Fruit fly (Drosophila melanogaster): ENCODE data around the gene CG42300.

The CG42300 gene

dm6 chrX:15574384-15574783, 18.5 kb upstream of the CG42300 start, which contains the start of gene CG9213:
CG9213 (minus strand) TSS chrX:15574535.
- TF ChIP-seq CG12219 (GFP tag; optimal IDR thresholded peaks at IDR 0.05) (no peak), CG9876 (GFP tag; optimal IDR thresholded peaks at IDR 0.05) (peak; percentile 12), tna (GFP tag; IDR thresholded peaks at IDR 0.05; ENCODE audit: partially characterized antibody) (peak; percentile 62), CG13287 (GFP tag; IDR thresholded peaks at IDR 0.05; ENCODE audit: partially characterized antibody) (peak; percentile 87), CG9932 (GFP tag; IDR thresholded peaks at IDR 0.05) (peak; percentile 44; the same call in 1 of the 2 replicates), CG15269 (tag; optimal IDR thresholded peaks at IDR 0.05) (no peak), CG3065 (GFP tag; optimal IDR thresholded peaks at IDR 0.05) (no peak), vvl (GFP tag; IDR thresholded peaks at IDR 0.05) (0 out of 2 replicates have a peak, but pooled peaks have one; percentile 13), amos (GFP tag; IDR thresholded peaks at IDR 0.05; ENCODE audit: partially characterized antibody) (peak; percentile 84), CG6791 (GFP tag; IDR thresholded peaks at IDR 0.05; ENCODE audit: partially characterized antibody) (peak; percentile 84), CG10267 (tag; optimal IDR thresholded peaks at IDR 0.05) (peak; percentile 17), pita (GFP tag; optimal IDR thresholded peaks at IDR 0.05) (no peak), Sry-δ (GFP tag; optimal IDR thresholded peaks at IDR 0.05) (peak; percentile 84), CG2129 (GFP tag; IDR thresholded peaks at IDR 0.05; ENCODE audit: partially characterized antibody) (peak; percentile 57; the same call in 1 of the 2 replicates), CG14860 (GFP tag; IDR thresholded peaks at IDR 0.05; ENCODE audit: partially characterized antibody) (peak; percentile 58; the same call in 2 of the 3 replicates), CG5953 (GFP tag; IDR thresholded peaks at IDR 0.05) (no peak), CG15479 (GFP tag; optimal IDR thresholded peaks at IDR 0.05) (no peak), CG14441 (GFP tag; IDR thresholded peaks at IDR 0.05) (no peak), vnd (GFP tag; IDR thresholded peaks at IDR 0.05; ENCODE audit: partially characterized antibody) (peak; percentile 72), CG3995 (GFP tag; optimal IDR thresholded peaks at IDR 0.05) (peak; percentile 98), row (GFP tag; IDR thresholded peaks at IDR 0.05) (peak; percentile 81), jigr1 (GFP tag; IDR thresholded peaks at IDR 0.05) (no peak), Sin3A (optimal IDR thresholded peaks at IDR 0.05) (no peak), Dll (GFP tag; IDR thresholded peaks at IDR 0.05; ENCODE audit: partially characterized antibody) (peak; percentile 86), nom (GFP tag; optimal IDR thresholded peaks at IDR 0.05) (no peak), B-H2 (GFP tag; optimal IDR thresholded peaks at IDR 0.05) (peak; percentile 21), CG34422 (GFP tag; IDR thresholded peaks at IDR 0.05) (0 out of 3 replicates have a peak, but pooled peaks have one; percentile 44), CG32532 (GFP tag; IDR thresholded peaks at IDR 0.05) (peak; percentile 48; the same call in 1 of the 2 replicates), en (GFP tag; optimal IDR thresholded peaks at IDR 0.05) (no peak), mld (GFP tag; IDR thresholded peaks at IDR 0.05; ENCODE audit: partially characterized antibody) (peak; percentile 83; the same call in 2 of the 3 replicates), CG42726 (GFP tag; IDR thresholded peaks at IDR 0.05; ENCODE audit: partially characterized antibody) (peak; percentile 56; the same call in 1 of the 2 replicates), CG17385 (GFP tag; optimal IDR thresholded peaks at IDR 0.05) (no peak), CG10147 (GFP tag; optimal IDR thresholded peaks at IDR 0.05) (no peak), CG9797 (GFP tag; optimal IDR thresholded peaks at IDR 0.05) (no peak), CG10209 (GFP tag; optimal IDR thresholded peaks at IDR 0.05) (no peak), Sox100B (GFP tag; optimal IDR thresholded peaks at IDR 0.05) (no peak), MESR4 (GFP tag; optimal IDR thresholded peaks at IDR 0.05) (peak; percentile 40), Dp (GFP tag; optimal IDR thresholded peaks at IDR 0.05) (peak; percentile 34), gem (tag; optimal IDR thresholded peaks at IDR 0.05) (no peak), Bgb (GFP tag; IDR thresholded peaks at IDR 0.05; ENCODE audit: partially characterized antibody) (peak; percentile 84), Med (GFP tag) (peak; percentile 82), sna (GFP tag; IDR thresholded peaks at IDR 0.05; ENCODE audit: partially characterized antibody) (peak; percentile 47; the same call in 1 of the 2 replicates), CG13894 (tag; optimal IDR thresholded peaks at IDR 0.05) (no peak), dpn (GFP tag; optimal IDR thresholded peaks at IDR 0.05) (peak in 1 of 2 experiments; percentile 20), slou (GFP tag; optimal IDR thresholded peaks at IDR 0.05) (no peak), Scr (GFP tag; IDR thresholded peaks at IDR 0.05; ENCODE audit: partially characterized antibody) (peak; percentile 87), CG6765 (GFP tag; optimal IDR thresholded peaks at IDR 0.05) (no peak), chm (GFP tag; IDR thresholded peaks at IDR 0.05) (no peak)

Measured in whole organism, embryonic.